Worm (Caenorhabditis elegans) whole organism, L3 larva: ENCODE data around the gene F30H5.5.

ENCODE experiments used
- R02D3.7 ChIP-seq: fragments of 150-350 bp; optimal IDR thresholded peaks from 2 replicates; lab custom pipeline; 2014; ENCODE audit warnings: missing biosample characterization, missing genetic modification characterization
- ZK546.5 ChIP-seq: sonication (generic microtip); optimal IDR thresholded peaks from 2 replicates; lab custom pipeline; 2017; ENCODE audit warnings: missing biosample characterization, missing genetic modification characterization
- aly-2 ChIP-seq: fragments of 150-350 bp; optimal IDR thresholded peaks from 2 replicates; lab custom pipeline; 2014; ENCODE audit warnings: missing biosample characterization, missing genetic modification characterization
- ama-1 ChIP-seq: fragments of 150-350 bp; optimal IDR thresholded peaks from 2 replicates; lab custom pipeline; 2018
- ceh-16 ChIP-seq: sonication (generic microtip); optimal IDR thresholded peaks from 2 replicates; lab custom pipeline; 2017; ENCODE audit warnings: missing biosample characterization, missing genetic modification characterization
- ceh-28 ChIP-seq: fragments of 150-350 bp; optimal IDR thresholded peaks from 2 replicates; lab custom pipeline; 2014; ENCODE audit warnings: missing biosample characterization, missing genetic modification reagents, missing genetic modification characterization
- ceh-82 ChIP-seq: fragments of 150-350 bp; optimal IDR thresholded peaks from 2 replicates; lab custom pipeline; 2014; ENCODE audit warnings: missing biosample characterization, missing genetic modification characterization
- daf-12 ChIP-seq: fragments of 150-350 bp; optimal IDR thresholded peaks from 2 replicates; lab custom pipeline; 2014; ENCODE audit warnings: missing biosample characterization, missing genetic modification reagents, missing genetic modification characterization
- egl-27 ChIP-seq: sonication (generic microtip); optimal IDR thresholded peaks from 4 replicates; lab custom pipeline; 2017; ENCODE audit warnings: missing biosample characterization, missing genetic modification reagents, missing genetic modification characterization
- elt-3 ChIP-seq, 3 experiments: fragments of 150-350 bp in 1 of 3; sonication (generic microtip) in 2 of 3; optimal IDR thresholded peaks; 2 replicates in 2 of 3; 4 replicates in 1 of 3; lab custom pipeline; 2014 to 2017; ENCODE audit warnings: missing biosample characterization in 3 of 3, missing genetic modification characterization in 3 of 3
- eor-1 ChIP-seq, 2 experiments: fragments of 150-350 bp; optimal IDR thresholded peaks; 2 replicates each; lab custom pipeline; 2014 to 2018; ENCODE audit warnings: missing biosample characterization in 2 of 2, missing genetic modification characterization in 2 of 2
- fkh-2 ChIP-seq: fragments of 150-350 bp; optimal IDR thresholded peaks from 2 replicates; lab custom pipeline; 2014; ENCODE audit warnings: missing biosample characterization, missing genetic modification reagents, missing genetic modification characterization
- fos-1 ChIP-seq: fragments of 150-350 bp; optimal IDR thresholded peaks from 2 replicates; lab custom pipeline; 2014; ENCODE audit warnings: missing biosample characterization, missing genetic modification characterization
- hmg-11 ChIP-seq: sonication (generic microtip); optimal IDR thresholded peaks from 2 replicates; lab custom pipeline; 2016; ENCODE audit warnings: missing genetic modification characterization, missing compliant biosample characterization
- lin-15B ChIP-seq: fragments of 150-350 bp; optimal IDR thresholded peaks from 2 replicates; lab custom pipeline; 2014; ENCODE audit warnings: missing biosample characterization, missing genetic modification characterization
- lsy-12 ChIP-seq: sonication (generic microtip); optimal IDR thresholded peaks from 2 replicates; lab custom pipeline; 2016; ENCODE audit warnings: mild to moderate bottlenecking, missing genetic modification characterization, missing compliant biosample characterization
- mdl-1 ChIP-seq: fragments of 150-350 bp; optimal IDR thresholded peaks from 2 replicates; lab custom pipeline; 2014; ENCODE audit warnings: missing biosample characterization, missing genetic modification characterization
- mml-1 ChIP-seq: fragments of 150-350 bp; sonication (generic microtip); optimal IDR thresholded peaks from 3 replicates; lab custom pipeline; 2014; ENCODE audit warnings: missing biosample characterization, missing genetic modification characterization
- nfya-1 ChIP-seq: sonication (generic microtip); optimal IDR thresholded peaks from 2 replicates; lab custom pipeline; 2017; ENCODE audit warnings: missing genetic modification characterization, mild to moderate bottlenecking, missing compliant biosample characterization, antibody characterized with exemption, moderate library complexity; ENCODE audit not compliant: insufficient read depth
- nhr-23 ChIP-seq: fragments of 150-350 bp; optimal IDR thresholded peaks from 2 replicates; lab custom pipeline; 2014; ENCODE audit warnings: missing biosample characterization, missing genetic modification reagents, missing genetic modification characterization
- nhr-237 ChIP-seq: fragments of 150-350 bp; optimal IDR thresholded peaks from 2 replicates; lab custom pipeline; 2014; ENCODE audit warnings: missing biosample characterization, missing genetic modification characterization
- nhr-25 ChIP-seq: sonication (generic microtip); optimal IDR thresholded peaks from 2 replicates; lab custom pipeline; 2017; ENCODE audit warnings: missing biosample characterization, missing genetic modification characterization
- nhr-43 ChIP-seq: sonication (generic microtip); optimal IDR thresholded peaks from 2 replicates; lab custom pipeline; 2016; ENCODE audit warnings: mild to moderate bottlenecking, missing genetic modification characterization, missing compliant biosample characterization; ENCODE audit not compliant: poor library complexity, severe bottlenecking
- nhr-67 ChIP-seq: fragments of 150-350 bp; optimal IDR thresholded peaks from 2 replicates; lab custom pipeline; 2014; ENCODE audit warnings: missing biosample characterization, missing genetic modification characterization
- nhr-76 ChIP-seq: fragments of 150-350 bp; sonication (generic microtip); optimal IDR thresholded peaks from 5 replicates; lab custom pipeline; 2014; ENCODE audit warnings: missing biosample characterization, missing genetic modification characterization
- pha-4 ChIP-seq: fragments of 150-350 bp; optimal IDR thresholded peaks from 2 replicates; lab custom pipeline; 2014; ENCODE audit warnings: missing biosample characterization, missing genetic modification reagents, missing genetic modification characterization
- pqm-1 ChIP-seq: fragments of 150-350 bp; optimal IDR thresholded peaks from 2 replicates; lab custom pipeline; 2017; ENCODE audit warnings: missing biosample characterization, missing genetic modification characterization, inconsistent platforms
- sea-2 ChIP-seq: fragments of 150-350 bp; sonication (generic microtip); optimal IDR thresholded peaks from 4 replicates; lab custom pipeline; 2014; ENCODE audit warnings: missing biosample characterization, missing genetic modification reagents, missing genetic modification characterization
- snpc-4 ChIP-seq: fragments of 150-350 bp; optimal IDR thresholded peaks from 2 replicates; lab custom pipeline; 2014; ENCODE audit warnings: missing biosample characterization, missing genetic modification characterization
- unc-62 ChIP-seq: fragments of 150-350 bp; sonication (generic microtip); optimal IDR thresholded peaks from 4 replicates; lab custom pipeline; 2014; ENCODE audit warnings: missing biosample characterization, missing genetic modification reagents, missing genetic modification characterization
- zag-1 ChIP-seq: fragments of 150-350 bp; optimal IDR thresholded peaks from 2 replicates; lab custom pipeline; 2014; ENCODE audit warnings: missing biosample characterization, missing genetic modification characterization
- ztf-11 ChIP-seq: fragments of 150-350 bp; optimal IDR thresholded peaks from 2 replicates; lab custom pipeline; 2014; ENCODE audit warnings: missing biosample characterization, missing genetic modification characterization
- ztf-4 ChIP-seq: fragments of 150-350 bp; optimal IDR thresholded peaks from 2 replicates; lab custom pipeline; 2014; ENCODE audit warnings: missing biosample characterization, missing genetic modification characterization

Gene F30H5.5

ce11 chrIII:488464-488863, at the start of gene F30H5.5:
F30H5.5 (plus strand) TSS chrIII:488764.
- TF ChIP-seq ZK546.5 (no peak), egl-27 (tag; lab: Kevin White, UChicago) (no peak), lin-15B (tag; lab: Kevin White, UChicago) (no peak), nhr-43 (no peak), unc-62 (GFP tag; lab: Kevin White, UChicago) (no peak), ceh-28 (tag; lab: Kevin White, UChicago) (no peak)
- TF ChIP-seq, all 47 proteins: peak for 0

ce11 chrIII:439926-440325, 48.6 kb upstream of the F30H5.5 start, which contains the start of gene affl-1:
affl-1 (plus strand) TSS chrIII:440226.
- TF ChIP-seq lsy-12 (tag; lab: Kevin White, UChicago) (no peak), nhr-237 (no peak), elt-3 (tag; optimal IDR thresholded peaks at IDR 0.05; lab: Kevin White, UChicago) (no peak), pha-4 (no peak), fkh-2 (tag; lab: Kevin White, UChicago) (no peak), ztf-4 (no peak), ama-1 (lab: Kevin White, UChicago) (no peak), nfya-1 (tag; lab: Kevin White, UChicago) (no peak), unc-62 (GFP tag; lab: Kevin White, UChicago) (no peak)

- TF ChIP-seq pqm-1 (tag; lab: Kevin White, UChicago) (no peak), aly-2 (tag; lab: Kevin White, UChicago) (no peak), nhr-237 (no peak), mml-1 (tag; lab: Kevin White, UChicago) (no peak), elt-3 (tag; optimal IDR thresholded peaks at IDR 0.05; lab: Kevin White, UChicago) (no peak), ztf-11 (tag; lab: Kevin White, UChicago) (no peak), nhr-25 (tag; lab: Kevin White, UChicago) (no peak), ZK546.5 (no peak), sea-2 (GFP tag; lab: Kevin White, UChicago) (no peak)
These were observed 44.5 kb upstream of the F30H5.5 start, which contains the start of gene Y55B1BR.8 for ce11 chrIII:444101-444500. Y55B1BR.8 (plus strand) TSS chrIII:444401.

ce11 chrIII:446860-447259, 41.7 kb upstream of the F30H5.5 start:
- TF ChIP-seq aly-2 (tag; lab: Kevin White, UChicago), result no peak
- no peak for TF ChIP-seq nhr-76 (tag; lab: Kevin White, UChicago)
- TF ChIP-seq ama-1 (lab: Kevin White, UChicago), result no peak
- no peak for TF ChIP-seq nhr-43
- TF ChIP-seq nhr-67 (tag; lab: Kevin White, UChicago), result no peak
- no peak for TF ChIP-seq mdl-1 (tag; lab: Kevin White, UChicago)
- TF ChIP-seq R02D3.7 (tag; lab: Kevin White, UChicago), result no peak
- no peak for TF ChIP-seq lin-15B (tag; lab: Kevin White, UChicago)
- no peak for TF ChIP-seq fos-1 (tag; lab: Kevin White, UChicago)
- TF ChIP-seq, all 47 proteins: peak for 0

ce11 chrIII:455793-456192, 32.8 kb upstream of the F30H5.5 start:
- TF ChIP-seq fkh-2 (tag; lab: Kevin White, UChicago), result no peak
- no peak for TF ChIP-seq ceh-82
- no peak for TF ChIP-seq zag-1 (tag; lab: Kevin White, UChicago)
- TF ChIP-seq nhr-23 (tag; lab: Kevin White, UChicago), result no peak
- TF ChIP-seq pha-4, result no peak
- TF ChIP-seq daf-12 (tag; lab: Kevin White, UChicago), result no peak
- no peak for TF ChIP-seq ztf-11 (tag; lab: Kevin White, UChicago)

- no peak for TF ChIP-seq egl-27 (tag; lab: Kevin White, UChicago)
- TF ChIP-seq fkh-2 (tag; lab: Kevin White, UChicago), result no peak
- TF ChIP-seq nhr-76 (tag; lab: Kevin White, UChicago), result no peak
- TF ChIP-seq hmg-11 (tag; lab: Kevin White, UChicago), result no peak
- no peak for TF ChIP-seq ceh-16
- no peak for TF ChIP-seq eor-1 (tag; optimal IDR thresholded peaks at IDR 0.05; lab: Kevin White, UChicago)
- TF ChIP-seq nhr-237, result no peak
- no peak for TF ChIP-seq pha-4
- TF ChIP-seq lin-15B (tag; lab: Kevin White, UChicago), result no peak
- TF ChIP-seq nhr-43, result no peak
- no peak for TF ChIP-seq snpc-4 (tag; lab: Kevin White, UChicago)
- no peak for TF ChIP-seq ceh-82
- TF ChIP-seq mdl-1 (tag; lab: Kevin White, UChicago), result no peak
These were observed 24.9 kb upstream of the F30H5.5 start, which contains the start of gene Y55B1BR.6 for ce11 chrIII:463711-464110. Y55B1BR.6 (minus strand) TSS chrIII:463811.
